Worm (Caenorhabditis elegans) whole organism, L2 larva: Measurements from ENCODE around the gene srg-33.

Source experiments
- egl-27 ChIP-seq: sonication (generic microtip); optimal IDR thresholded peaks from 3 replicates; lab custom pipeline; 2017; ENCODE audit warnings: missing biosample characterization, missing genetic modification reagents, missing genetic modification characterization
- nhr-6 ChIP-seq: fragments of 150-350 bp; optimal IDR thresholded peaks from 2 replicates; lab custom pipeline; 2014; ENCODE audit warnings: missing biosample characterization, missing genetic modification characterization
- nhr-77 ChIP-seq: fragments of 150-350 bp; optimal IDR thresholded peaks from 2 replicates; lab custom pipeline; 2014; ENCODE audit warnings: missing biosample characterization, missing genetic modification characterization
- skn-1 ChIP-seq: sonication (generic microtip); optimal IDR thresholded peaks from 2 replicates; lab custom pipeline; 2017; ENCODE audit warnings: missing biosample characterization, missing genetic modification characterization

ce11 chrV:8342416-8342815 lies 50.6 kb downstream of the srg-33 start:
- TF ChIP-seq skn-1 (tag; lab: Kevin White, UChicago), result no peak
- no peak for TF ChIP-seq nhr-6
- TF ChIP-seq egl-27, result no peak
- no peak for TF ChIP-seq nhr-77 (tag; lab: Kevin White, UChicago)
